Worm (Caenorhabditis elegans): ENCODE data around the gene fbxb-11.

DNA sequence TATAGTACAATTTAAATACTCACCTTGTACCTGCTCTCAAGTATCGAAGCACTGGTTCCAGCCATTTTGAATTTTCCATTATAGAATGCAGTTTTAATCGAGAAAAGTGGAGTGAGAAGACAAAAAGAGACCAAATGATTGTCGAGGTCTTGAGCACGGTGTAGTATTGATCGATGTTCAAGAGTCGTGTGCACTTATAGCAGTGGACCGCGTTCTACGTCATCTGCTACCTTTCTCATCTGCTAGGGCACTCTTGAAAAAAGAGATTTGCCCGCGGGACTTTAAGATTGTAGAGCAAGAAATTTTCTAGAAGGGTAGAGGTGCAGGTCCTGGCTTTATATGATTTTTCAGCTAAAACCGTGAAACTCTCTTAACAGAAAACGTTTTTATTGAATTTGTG, 31.6 kb upstream of the fbxb-11 start, which contains the start of gene fbxc-21:
- TF ChIP-seq lin-38 (GFP tag; IDR thresholded peaks at IDR 0.05) (no peak), pha-4 (GFP tag; IDR thresholded peaks at IDR 0.05) (no peak), pha-4 (tag; optimal IDR thresholded peaks at IDR 0.05) (no peak), nhr-11 (tag; optimal IDR thresholded peaks at IDR 0.05) (no peak), lin-13 (GFP tag; optimal IDR thresholded peaks at IDR 0.05) (no peak), fos-1 (tag; optimal IDR thresholded peaks at IDR 0.05) (no peak), snpc-4 (tag; optimal IDR thresholded peaks at IDR 0.05) (no peak), nhr-25 (tag; optimal IDR thresholded peaks at IDR 0.05; ENCODE audit: borderline replicate concordance, insufficient read depth) (no peak), ceh-82 (tag; optimal IDR thresholded peaks at IDR 0.05) (no peak), spr-1 (tag; optimal IDR thresholded peaks at IDR 0.05) (no peak)

Data from whole organism, L4 larva.